Worm (Caenorhabditis elegans) whole organism, L4 larva: ENCODE results near the gene pges-2.

Source experiments
- F26F4.8 ChIP-seq: fragments of 200-800 bp; sonication (Bioruptor generic); conservative IDR thresholded peaks from 2 replicates; pipeline ENCODE4 v1.3.6; 2022; ENCODE audit warnings: missing genetic modification characterization, missing compliant biosample characterization
- F37D6.2 ChIP-seq: sonication (generic microtip); optimal IDR thresholded peaks from 2 replicates; lab custom pipeline; 2016; ENCODE audit warnings: mild to moderate bottlenecking, missing genetic modification characterization, missing compliant biosample characterization
- R02D3.7 ChIP-seq: fragments of 150-350 bp; sonication (generic microtip); optimal IDR thresholded peaks from 3 replicates; lab custom pipeline; 2014; ENCODE audit warnings: missing biosample characterization, missing genetic modification characterization
- Y105C5A.15 ChIP-seq: fragments of 200-800 bp; sonication (Bioruptor generic); IDR thresholded peaks from 2 replicates; pipeline ENCODE4 v1.3.6; 2022; ENCODE audit warnings: missing genetic modification characterization, missing compliant biosample characterization
- Y5F2A.4 ChIP-seq: fragments of 200-800 bp; sonication (Bioruptor generic); optimal IDR thresholded peaks from 2 replicates; lab custom pipeline; 2018; ENCODE audit warnings: mild to moderate bottlenecking, missing genetic modification characterization, missing compliant biosample characterization
- Y75B8A.6 ChIP-seq: fragments of 200-800 bp; sonication (Bioruptor generic); IDR thresholded peaks from 2 replicates; pipeline ENCODE4 v1.3.6; 2022; ENCODE audit warnings: missing genetic modification reagents, missing genetic modification characterization, missing compliant biosample characterization
- aly-2 ChIP-seq: sonication (generic microtip); optimal IDR thresholded peaks from 2 replicates; lab custom pipeline; 2018; ENCODE audit warnings: missing biosample characterization, missing genetic modification characterization
- ama-1 ChIP-seq: fragments of 150-350 bp; optimal IDR thresholded peaks from 2 replicates; lab custom pipeline; 2014; ENCODE audit warnings: inconsistent platforms, mixed read lengths
- arid-1 ChIP-seq: fragments of 200-800 bp; sonication (Bioruptor generic); conservative IDR thresholded peaks from 2 replicates; pipeline ENCODE4 v1.3.6; 2022; ENCODE audit warnings: missing genetic modification reagents, missing genetic modification characterization, missing compliant biosample characterization
- attf-4 ChIP-seq: sonication (generic microtip); optimal IDR thresholded peaks from 3 replicates; lab custom pipeline; 2017; ENCODE audit warnings: missing biosample characterization, missing genetic modification characterization
- ceh-20 ChIP-seq: fragments of 200-800 bp; sonication (Bioruptor generic); IDR thresholded peaks from 2 replicates; pipeline ENCODE4 v1.3.6; 2022; ENCODE audit warnings: missing genetic modification reagents, missing genetic modification characterization, missing compliant biosample characterization
- ceh-32 ChIP-seq: sonication (generic microtip); optimal IDR thresholded peaks from 2 replicates; lab custom pipeline; 2016; ENCODE audit warnings: mild to moderate bottlenecking, missing genetic modification characterization, missing compliant biosample characterization; ENCODE audit not compliant: poor library complexity
- ceh-82 ChIP-seq: sonication (generic microtip); optimal IDR thresholded peaks from 2 replicates; lab custom pipeline; 2017; ENCODE audit warnings: missing biosample characterization, missing genetic modification characterization
- daf-19 ChIP-seq: fragments of 200-800 bp; sonication (Bioruptor generic); conservative IDR thresholded peaks from 2 replicates; pipeline ENCODE4 v1.3.6; 2022; ENCODE audit warnings: missing genetic modification characterization, missing compliant biosample characterization
- dmd-6 ChIP-seq: fragments of 200-800 bp; sonication (Bioruptor generic); IDR thresholded peaks from 2 replicates; pipeline ENCODE4 v1.3.6; 2022; ENCODE audit warnings: missing genetic modification reagents, missing genetic modification characterization, missing compliant biosample characterization
- dpl-1 ChIP-seq: fragments of 150-350 bp; optimal IDR thresholded peaks from 2 replicates; lab custom pipeline; 2014; ENCODE audit warnings: missing biosample characterization, missing genetic modification reagents, missing genetic modification characterization
- duxl-1 ChIP-seq: sonication (generic microtip); optimal IDR thresholded peaks from 2 replicates; lab custom pipeline; 2016; ENCODE audit warnings: mild to moderate bottlenecking, missing genetic modification characterization, moderate library complexity, missing compliant biosample characterization; ENCODE audit not compliant: poor library complexity
- dve-1 ChIP-seq: sonication (generic microtip); optimal IDR thresholded peaks from 2 replicates; lab custom pipeline; 2017; ENCODE audit warnings: antibody characterized with exemption, mild to moderate bottlenecking, missing genetic modification characterization, missing compliant biosample characterization; ENCODE audit not compliant: insufficient read depth
- egl-27 ChIP-seq: sonication (generic microtip); optimal IDR thresholded peaks from 3 replicates; lab custom pipeline; 2017; ENCODE audit warnings: missing biosample characterization, missing genetic modification reagents, missing genetic modification characterization
- hlh-30 ChIP-seq: sonication (generic microtip); optimal IDR thresholded peaks from 2 replicates; lab custom pipeline; 2017; ENCODE audit warnings: antibody characterized with exemption, mild to moderate bottlenecking, missing genetic modification characterization, missing compliant biosample characterization; ENCODE audit not compliant: insufficient read depth
- lin-39 ChIP-seq: fragments of 150-350 bp; optimal IDR thresholded peaks from 2 replicates; lab custom pipeline; 2014; ENCODE audit warnings: missing biosample characterization, missing genetic modification reagents, missing genetic modification characterization
- lir-3 ChIP-seq: sonication (generic microtip); optimal IDR thresholded peaks from 2 replicates; lab custom pipeline; 2016; ENCODE audit warnings: mild to moderate bottlenecking, missing genetic modification characterization, missing compliant biosample characterization
- lsy-2 ChIP-seq, 2 experiments: fragments of 150-350 bp in 1 of 2; sonication (generic microtip) in 1 of 2; optimal IDR thresholded peaks; 2 replicates each; lab custom pipeline; 2014 to 2017; ENCODE audit warnings: missing biosample characterization in 2 of 2, missing genetic modification characterization in 2 of 2
- madf-5 ChIP-seq, 2 experiments: fragments of 200-800 bp; sonication (Bioruptor generic); IDR thresholded peaks; 2 replicates each; pipeline ENCODE4 v1.3.6; 2022; ENCODE audit warnings: missing compliant biosample characterization in 2 of 2, missing genetic modification characterization in 2 of 2
- mdl-1 ChIP-seq, 2 experiments: fragments of 150-350 bp in 1 of 2; sonication (generic microtip) in 1 of 2; optimal IDR thresholded peaks; 2 replicates each; lab custom pipeline; 2014 to 2017; ENCODE audit warnings: missing biosample characterization in 2 of 2, missing genetic modification characterization in 2 of 2
- mdt-29 ChIP-seq: fragments of 200-800 bp; sonication (Bioruptor generic); IDR thresholded peaks from 2 replicates; pipeline ENCODE4 v1.3.6; 2022; ENCODE audit warnings: missing genetic modification reagents, missing genetic modification characterization, missing compliant biosample characterization
- mes-2 ChIP-seq: sonication (generic microtip); optimal IDR thresholded peaks from 2 replicates; lab custom pipeline; 2016; ENCODE audit warnings: missing genotype, mild to moderate bottlenecking, missing genetic modification characterization, missing compliant biosample characterization; ENCODE audit not compliant: poor library complexity, severe bottlenecking
- mxl-2 ChIP-seq: fragments of 200-800 bp; sonication (Bioruptor generic); conservative IDR thresholded peaks from 2 replicates; pipeline ENCODE4 v1.3.6; 2022; ENCODE audit warnings: missing genetic modification reagents, missing genetic modification characterization, missing compliant biosample characterization
- nhr-10 ChIP-seq: fragments of 150-350 bp; optimal IDR thresholded peaks from 2 replicates; lab custom pipeline; 2014; ENCODE audit warnings: missing biosample characterization, missing genetic modification characterization
- nhr-102 ChIP-seq: sonication (generic microtip); optimal IDR thresholded peaks from 2 replicates; lab custom pipeline; 2016; ENCODE audit warnings: mild to moderate bottlenecking, missing genetic modification characterization, moderate library complexity, missing compliant biosample characterization
- nhr-11 ChIP-seq: fragments of 150-350 bp; optimal IDR thresholded peaks from 2 replicates; lab custom pipeline; 2014; ENCODE audit warnings: missing biosample characterization, missing genetic modification characterization
- nhr-237 ChIP-seq: sonication (generic microtip); optimal IDR thresholded peaks from 2 replicates; lab custom pipeline; 2017; ENCODE audit warnings: missing biosample characterization, missing genetic modification characterization
- nhr-28 ChIP-seq: fragments of 150-350 bp; optimal IDR thresholded peaks from 2 replicates; lab custom pipeline; 2014; ENCODE audit warnings: missing biosample characterization, missing genetic modification characterization
- nhr-41 ChIP-seq: fragments of 200-800 bp; sonication (Bioruptor generic); IDR thresholded peaks from 2 replicates; pipeline ENCODE4 v1.3.6; 2022; ENCODE audit warnings: missing genetic modification reagents, missing genetic modification characterization, missing compliant biosample characterization
- nhr-42 ChIP-seq: fragments of 200-800 bp; sonication (Bioruptor generic); IDR thresholded peaks from 2 replicates; pipeline ENCODE4 v1.3.6; 2022; ENCODE audit warnings: missing genetic modification characterization, missing compliant biosample characterization
- nhr-6 ChIP-seq: fragments of 150-350 bp; optimal IDR thresholded peaks from 2 replicates; lab custom pipeline; 2014; ENCODE audit warnings: missing biosample characterization, missing genetic modification characterization
- nhr-76 ChIP-seq: fragments of 150-350 bp; optimal IDR thresholded peaks from 2 replicates; lab custom pipeline; 2014; ENCODE audit warnings: missing biosample characterization, missing genetic modification characterization
- php-3 ChIP-seq: fragments of 200-800 bp; sonication (Bioruptor generic); IDR thresholded peaks from 2 replicates; pipeline ENCODE4 v1.3.6; 2022; ENCODE audit warnings: missing genetic modification reagents, missing genetic modification characterization, missing compliant biosample characterization
- rbr-2 ChIP-seq: sonication (generic microtip); optimal IDR thresholded peaks from 2 replicates; lab custom pipeline; 2016; ENCODE audit warnings: missing genotype, missing genetic modification characterization, missing compliant biosample characterization
- saeg-2 ChIP-seq: fragments of 200-800 bp; sonication (Bioruptor generic); IDR thresholded peaks from 2 replicates; pipeline ENCODE4 v1.3.6; 2022; ENCODE audit warnings: missing genetic modification reagents, missing genetic modification characterization, missing compliant biosample characterization
- set-16 ChIP-seq: fragments of 200-800 bp; sonication (Bioruptor generic); IDR thresholded peaks from 2 replicates; pipeline ENCODE4 v1.3.6; 2022; ENCODE audit warnings: missing genetic modification reagents, missing genetic modification characterization, missing compliant biosample characterization
- snpc-4 ChIP-seq: fragments of 150-350 bp; optimal IDR thresholded peaks from 2 replicates; lab custom pipeline; 2014; ENCODE audit warnings: missing biosample characterization, missing genetic modification characterization
- spr-3 ChIP-seq: fragments of 200-800 bp; sonication (Bioruptor generic); optimal IDR thresholded peaks from 2 replicates; lab custom pipeline; 2018; ENCODE audit warnings: mild to moderate bottlenecking, missing genetic modification characterization, missing compliant biosample characterization
- tag-97 ChIP-seq: fragments of 200-800 bp; sonication (Bioruptor generic); IDR thresholded peaks from 2 replicates; pipeline ENCODE4 v1.3.6; 2022; ENCODE audit warnings: missing genetic modification characterization, missing compliant biosample characterization
- unc-130 ChIP-seq: sonication (generic microtip); optimal IDR thresholded peaks from 2 replicates; lab custom pipeline; 2016; ENCODE audit warnings: missing genetic modification reagents, missing genetic modification characterization, missing compliant biosample characterization
- unc-39 ChIP-seq: sonication (generic microtip); optimal IDR thresholded peaks from 2 replicates; lab custom pipeline; 2017; ENCODE audit warnings: missing biosample characterization, missing genetic modification characterization
- vab-7 ChIP-seq: fragments of 200-800 bp; sonication (Bioruptor generic); IDR thresholded peaks from 2 replicates; pipeline ENCODE4 v1.3.6; 2022; ENCODE audit warnings: missing genetic modification reagents, missing genetic modification characterization, missing compliant biosample characterization
- zag-1 ChIP-seq: fragments of 150-350 bp; optimal IDR thresholded peaks from 2 replicates; lab custom pipeline; 2014; ENCODE audit warnings: missing biosample characterization, missing genetic modification characterization
- zfp-2 ChIP-seq: sonication (generic microtip); optimal IDR thresholded peaks from 2 replicates; lab custom pipeline; 2016; ENCODE audit warnings: mild to moderate bottlenecking, missing genetic modification characterization, missing compliant biosample characterization
- zfp-3 ChIP-seq: fragments of 200-800 bp; sonication (Bioruptor generic); conservative IDR thresholded peaks from 2 replicates; pipeline ENCODE4 v1.3.6; 2022; ENCODE audit warnings: missing genetic modification reagents, missing genetic modification characterization, missing compliant biosample characterization
- zip-2 ChIP-seq: fragments of 150-350 bp; optimal IDR thresholded peaks from 2 replicates; lab custom pipeline; 2014; ENCODE audit warnings: missing biosample characterization, missing genetic modification characterization
- ztf-11 ChIP-seq: fragments of 150-350 bp; optimal IDR thresholded peaks from 2 replicates; lab custom pipeline; 2014; ENCODE audit warnings: missing biosample characterization, missing genetic modification characterization
- ztf-7 ChIP-seq: fragments of 150-350 bp; optimal IDR thresholded peaks from 2 replicates; lab custom pipeline; 2014; ENCODE audit warnings: missing biosample characterization, missing genetic modification characterization

Gene pges-2

DNA sequence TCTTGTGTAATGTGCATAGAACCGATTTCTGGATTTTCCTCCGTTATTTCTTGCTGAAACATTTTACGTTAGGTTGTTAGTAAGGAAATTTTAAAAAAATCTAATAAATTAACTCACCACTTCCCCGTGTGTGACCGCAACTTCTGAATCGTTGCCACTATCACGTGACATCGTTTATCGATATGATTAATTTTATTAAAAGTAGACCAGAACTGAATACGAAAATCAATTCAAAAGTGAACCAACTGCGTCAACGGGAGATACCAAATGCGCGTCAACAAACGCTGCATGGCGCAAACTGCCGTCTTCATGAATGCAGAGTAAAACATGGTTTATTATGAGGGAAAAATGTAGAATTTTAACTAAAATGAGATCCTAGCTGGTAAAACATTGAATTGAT is 1.6 kb downstream of the pges-2 start, which contains the start of gene sir-2.1:
sir-2.1 (minus strand) TSS at position 212 of the 400 bp plus-strand sequence.
- TF ChIP-seq arid-1 (GFP tag; lab: Robert Waterston, UW) (no peak), lin-39 (tag; lab: Kevin White, UChicago) (no peak), nhr-10 (tag; lab: Kevin White, UChicago) (no peak), daf-19 (no peak), mxl-2 (GFP tag; lab: Robert Waterston, UW) (no peak), snpc-4 (tag; lab: Kevin White, UChicago) (no peak), unc-130 (GFP tag; lab: Kevin White, UChicago) (peak; percentile 30), lsy-2 (tag; optimal IDR thresholded peaks at IDR 0.05; lab: Kevin White, UChicago) (peak in 1 of 2 experiments; percentile 69), php-3 (GFP tag; lab: Robert Waterston, UW) (no peak), mdt-29 (GFP tag; lab: Robert Waterston, UW) (no peak), ztf-7 (no peak), duxl-1 (no peak), mdl-1 (tag; optimal IDR thresholded peaks at IDR 0.05; lab: Kevin White, UChicago) (no peak), nhr-76 (no peak), saeg-2 (GFP tag; lab: Robert Waterston, UW) (no peak), zip-2 (tag; lab: Kevin White, UChicago) (no peak), nhr-41 (GFP tag; lab: Robert Waterston, UW) (no peak), nhr-42 (GFP tag; lab: Robert Waterston, UW) (no peak), dve-1 (tag; lab: Kevin White, UChicago) (peak; percentile 58), nhr-6 (tag; lab: Kevin White, UChicago) (no peak), aly-2 (tag; lab: Kevin White, UChicago) (no peak), Y5F2A.4 (GFP tag; lab: Kevin White, UChicago) (no peak), ceh-82 (tag; lab: Kevin White, UChicago) (no peak), ceh-20 (GFP tag; lab: Robert Waterston, UW) (no peak), hlh-30 (tag; lab: Kevin White, UChicago) (peak; percentile 54), Y105C5A.15 (GFP tag; lab: Robert Waterston, UW) (no peak), rbr-2 (tag; lab: Kevin White, UChicago) (peak; percentile 58), ceh-32 (tag; lab: Kevin White, UChicago) (no peak), attf-4 (tag; lab: Kevin White, UChicago) (no peak), R02D3.7 (tag; lab: Kevin White, UChicago) (no peak), dpl-1 (GFP tag; lab: Kevin White, UChicago) (peak; percentile 52), ztf-11 (tag; lab: Kevin White, UChicago) (no peak), nhr-237 (tag; lab: Kevin White, UChicago) (no peak), F37D6.2 (no peak), egl-27 (tag; lab: Kevin White, UChicago) (no peak), nhr-11 (tag; lab: Kevin White, UChicago) (no peak), Y75B8A.6 (GFP tag; lab: Robert Waterston, UW) (no peak), zfp-2 (no peak), zfp-3 (GFP tag; lab: Robert Waterston, UW) (no peak), dmd-6 (GFP tag; lab: Robert Waterston, UW) (no peak), mes-2 (tag; lab: Kevin White, UChicago) (peak; percentile 71), F26F4.8 (GFP tag; lab: Robert Waterston, UW) (no peak), zag-1 (tag; lab: Kevin White, UChicago) (no peak), nhr-28 (tag; lab: Kevin White, UChicago) (no peak), ama-1 (lab: Kevin White, UChicago) (peak; percentile 29), lir-3 (no peak), set-16 (GFP tag; lab: Robert Waterston, UW) (no peak), vab-7 (GFP tag; lab: Robert Waterston, UW) (no peak), nhr-102 (peak; percentile 23), spr-3 (GFP tag; lab: Kevin White, UChicago) (peak; percentile 5), madf-5 (GFP tag; IDR thresholded peaks at IDR 0.05; lab: Robert Waterston, UW) (no peak), tag-97 (GFP tag; lab: Robert Waterston, UW) (no peak), unc-39 (no peak)
